Fruit fly (Drosophila melanogaster): ENCODE data around the gene Six4.
A peak's percentile ranks its signal among the peaks of the same experiment; 100 is the strongest.

Six4 gene

DNA sequence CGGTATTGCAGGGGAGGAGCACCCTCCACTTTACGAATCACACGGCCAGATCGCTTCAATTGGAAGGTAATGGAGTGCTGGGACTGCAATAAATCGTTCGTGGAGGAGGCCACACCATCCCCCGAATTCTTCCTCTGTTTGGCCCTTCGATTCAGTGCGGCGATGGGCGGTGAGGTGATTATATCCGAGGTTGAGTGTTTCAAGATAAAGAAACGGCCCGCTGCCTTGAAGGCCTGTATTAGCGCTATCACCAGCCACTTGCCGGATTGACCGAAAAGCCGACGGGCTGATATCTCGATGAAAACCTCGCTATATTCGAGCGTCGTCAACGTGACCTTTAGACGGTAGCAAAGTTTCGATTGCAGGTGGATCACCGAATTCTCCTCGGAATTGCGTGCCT is 15.1 kb downstream of the Six4 start:
- TF ChIP-seq Med (GFP tag) (peak; percentile 48), ato (GFP tag; IDR thresholded peaks at IDR 0.05; ENCODE audit: partially characterized antibody) (no peak), CG2712 (tag; optimal IDR thresholded peaks at IDR 0.05) (no peak), mirr (GFP tag; optimal IDR thresholded peaks at IDR 0.05) (peak; percentile 37), sr (GFP tag; IDR thresholded peaks at IDR 0.05) (no peak), dmrt99B (tag; optimal IDR thresholded peaks at IDR 0.05) (no peak), sug (tag; optimal IDR thresholded peaks at IDR 0.05) (peak; percentile 31), tna (GFP tag; IDR thresholded peaks at IDR 0.05; ENCODE audit: partially characterized antibody) (no peak), ftz-f1 (GFP tag; optimal IDR thresholded peaks at IDR 0.05) (peak; percentile 56), Ravus (GFP tag; IDR thresholded peaks at IDR 0.05) (no peak), CG34376 (GFP tag; optimal IDR thresholded peaks at IDR 0.05) (peak; percentile 91), exex (tag; optimal IDR thresholded peaks at IDR 0.05) (peak; percentile 32), zen2 (GFP tag; IDR thresholded peaks at IDR 0.05; ENCODE audit: partially characterized antibody) (0 out of 3 replicates have a peak, but pooled peaks have one; percentile 12)

DNA sequence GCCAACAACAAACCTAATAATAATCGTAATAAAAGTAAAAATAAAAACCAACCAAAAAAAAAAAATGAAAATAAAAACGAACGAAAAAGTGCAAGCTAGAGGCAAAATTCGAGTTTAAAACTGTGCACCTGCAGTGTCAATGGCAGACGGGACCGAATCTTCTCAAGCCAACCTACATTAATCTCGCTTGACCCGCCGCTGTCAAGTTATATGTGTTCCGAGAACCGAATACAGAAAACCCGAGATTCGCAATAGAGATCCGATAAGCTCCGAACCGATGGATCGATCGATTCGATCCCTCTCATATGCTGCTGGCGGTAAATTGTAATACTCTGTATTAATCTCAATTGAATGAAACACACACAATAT is 19.9 kb downstream of the Six4 start:
- TF ChIP-seq CG16815 (GFP tag; optimal IDR thresholded peaks at IDR 0.05): no peak
- TF ChIP-seq CG12155 (GFP tag; optimal IDR thresholded peaks at IDR 0.05): no peak
- TF ChIP-seq CG17361 (GFP tag; IDR thresholded peaks at IDR 0.05): no peak
- no peak for TF ChIP-seq CG2875 (GFP tag; optimal IDR thresholded peaks at IDR 0.05)

DNA sequence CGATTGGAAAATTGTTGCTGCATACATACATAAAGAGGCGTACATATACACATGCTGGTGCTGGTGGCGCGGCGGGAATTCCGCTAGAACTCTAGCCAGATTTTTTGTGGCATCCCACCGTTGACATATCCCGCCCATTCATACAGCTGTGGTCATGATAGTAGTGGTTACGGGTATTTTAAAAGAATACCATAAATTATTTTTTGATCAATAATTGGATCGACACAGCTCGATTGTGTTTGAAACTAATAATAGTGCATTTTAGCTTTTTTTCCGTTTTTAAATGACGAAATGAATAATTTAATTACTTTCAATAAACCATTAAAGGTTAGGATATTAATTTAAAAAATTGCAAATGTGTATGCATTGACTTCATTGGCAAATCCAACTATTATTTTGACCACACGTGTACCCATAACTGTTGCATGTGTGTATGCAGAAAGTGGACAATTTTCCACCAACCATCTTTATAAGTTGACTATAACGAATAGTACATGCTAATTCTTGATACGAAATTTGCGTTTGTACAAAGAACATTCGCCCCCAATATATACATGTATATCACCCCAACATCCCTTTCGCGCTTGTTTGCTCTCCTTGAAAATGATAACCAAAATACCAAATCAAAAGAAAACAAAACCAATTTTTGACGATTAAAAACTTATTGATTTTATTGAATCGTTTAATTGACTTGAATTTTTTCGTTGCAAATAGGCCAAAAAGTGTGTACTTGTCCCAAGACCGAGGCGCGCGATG is 20.5 kb downstream of the Six4 start:
- TF ChIP-seq pnt (GFP tag; optimal IDR thresholded peaks at IDR 0.05) (peak; percentile 30), en (GFP tag; optimal IDR thresholded peaks at IDR 0.05) (peak; percentile 16), CG6254 (GFP tag; optimal IDR thresholded peaks at IDR 0.05) (peak; percentile 80), bbx (GFP tag; IDR thresholded peaks at IDR 0.05; ENCODE audit: partially characterized antibody) (no peak), HLH54F (GFP tag; optimal IDR thresholded peaks at IDR 0.05) (peak; percentile 51), crc (GFP tag; optimal IDR thresholded peaks at IDR 0.05) (no peak), CG8281 (tag; optimal IDR thresholded peaks at IDR 0.05) (peak; percentile 33), Aef1 (GFP tag; IDR thresholded peaks at IDR 0.05) (peak; percentile 70), CG32767 (GFP tag; IDR thresholded peaks at IDR 0.05) (peak; percentile 73), CG15269 (tag; optimal IDR thresholded peaks at IDR 0.05) (peak; percentile 78), Fer1 (GFP tag; optimal IDR thresholded peaks at IDR 0.05) (peak; percentile 82), CrebB (tag; optimal IDR thresholded peaks at IDR 0.05) (peak; percentile 67), fd64A (GFP tag; optimal IDR thresholded peaks at IDR 0.05) (peak; percentile 46), esg (GFP tag; conservative IDR thresholded peaks at IDR 0.05) (peak; percentile 71), ftz-f1 (GFP tag; optimal IDR thresholded peaks at IDR 0.05) (peak; percentile 23), Neu2 (GFP tag; optimal IDR thresholded peaks at IDR 0.05; ENCODE audit: borderline replicate concordance) (no peak), shn (GFP tag; optimal IDR thresholded peaks at IDR 0.05) (peak; percentile 41), klu (GFP tag; IDR thresholded peaks at IDR 0.05) (peak; percentile 53; the same call in 1 of the 2 replicates), eyg (GFP tag; optimal IDR thresholded peaks at IDR 0.05) (peak; percentile 64), Side (GFP tag; optimal IDR thresholded peaks at IDR 0.05) (peak; percentile 49), CG3281 (GFP tag; optimal IDR thresholded peaks at IDR 0.05) (peak; percentile 81), CG10274 (GFP tag; optimal IDR thresholded peaks at IDR 0.05) (peak; percentile 25), Ada2b (GFP tag; IDR thresholded peaks at IDR 0.05) (peak; percentile 82), CG10147 (GFP tag; optimal IDR thresholded peaks at IDR 0.05) (peak; percentile 55), Dip2 (GFP tag; IDR thresholded peaks at IDR 0.05) (no peak), CG5953 (GFP tag; IDR thresholded peaks at IDR 0.05) (peak; percentile 83), CG33213 (GFP tag; optimal IDR thresholded peaks at IDR 0.05) (peak; percentile 63), CG14441 (GFP tag; IDR thresholded peaks at IDR 0.05) (peak; percentile 81), CG6813 (GFP tag; optimal IDR thresholded peaks at IDR 0.05) (peak; percentile 70), CG7745 (tag; optimal IDR thresholded peaks at IDR 0.05) (no peak), wor (GFP tag; IDR thresholded peaks at IDR 0.05) (peak; percentile 66)

Data from whole organism, embryonic.